Worm (Caenorhabditis elegans) whole organism, late embryonic: ENCODE data around the gene cca-1.

Experiments used
- elt-2 ChIP-seq: sonication (generic microtip); optimal IDR thresholded peaks from 2 replicates; lab custom pipeline; 2016; ENCODE audit warnings: missing genetic modification reagents, missing genetic modification characterization, missing compliant biosample characterization
- pag-3 ChIP-seq: sonication (generic microtip); optimal IDR thresholded peaks from 2 replicates; lab custom pipeline; 2016; ENCODE audit warnings: missing compliant biosample characterization, missing genetic modification characterization, borderline replicate concordance

DNA sequence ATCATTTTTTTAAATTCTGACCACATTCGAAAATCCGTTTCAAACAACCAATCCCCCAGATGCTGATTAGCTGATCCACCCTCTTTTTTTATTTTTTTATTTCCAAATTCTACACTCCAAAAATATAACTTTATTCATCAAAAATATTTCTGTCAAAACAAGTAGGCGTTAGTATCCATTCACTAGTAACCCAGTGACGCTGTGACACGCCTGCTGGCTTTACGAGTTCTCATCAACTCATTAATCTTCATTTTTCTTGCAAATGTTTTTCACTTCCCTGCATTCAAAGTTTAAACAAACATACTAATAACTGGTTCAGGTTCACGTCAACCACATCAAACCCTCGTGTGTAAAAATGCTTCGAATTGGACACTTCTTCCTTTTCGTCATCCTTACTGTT is 37.2 kb downstream of the cca-1 start, which contains the start of gene nlp-101:
- TF ChIP-seq elt-2 (tag; lab: Kevin White, UChicago) (no peak), pag-3 (tag; lab: Kevin White, UChicago) (no peak)
